Fruit fly (Drosophila melanogaster) whole organism, embryonic: Measurements from ENCODE around the gene TBC1d7.

ENCODE experiments used
- BEAF-32 ChIP-seq: fragments of 200-800 bp; sonication (Bioruptor generic); optimal IDR thresholded peaks from 3 replicates; lab custom pipeline; 2017; ENCODE audit warnings: missing biosample characterization, missing genetic modification characterization, mild to moderate bottlenecking, moderate library complexity, missing genetic modification reagents
- Blimp-1 ChIP-seq: fragments of 200-800 bp; sonication (Bioruptor generic); optimal IDR thresholded peaks from 3 replicates; lab custom pipeline; 2018; ENCODE audit warnings: missing biosample characterization, missing genetic modification characterization, mild to moderate bottlenecking, moderate library complexity, missing genetic modification reagents
- Bteb2 ChIP-seq: fragments of 200-800 bp; sonication (Bioruptor generic); optimal IDR thresholded peaks from 2 replicates; lab custom pipeline; 2016; ENCODE audit warnings: missing biosample characterization, missing genetic modification characterization
- CG1024 ChIP-seq: fragments of 200-800 bp; sonication (Bioruptor generic); IDR thresholded peaks from 2 replicates; pipeline ENCODE4 v1.3.6; 2022; ENCODE audit warnings: missing biosample characterization, missing genetic modification characterization
- CG10267 ChIP-seq: fragments of 200-800 bp; sonication (Bioruptor generic); optimal IDR thresholded peaks from 2 replicates; lab custom pipeline; 2018; ENCODE audit warnings: missing biosample characterization, mild to moderate bottlenecking, missing genetic modification characterization, moderate library complexity
- CG11695 ChIP-seq: fragments of 200-800 bp; sonication (Bioruptor generic); IDR thresholded peaks from 3 replicates; pipeline ENCODE4 v1.3.6; 2022; ENCODE audit warnings: missing biosample characterization, missing genetic modification characterization
- CG12071 ChIP-seq: fragments of 200-800 bp; sonication (Bioruptor generic); optimal IDR thresholded peaks from 3 replicates; lab custom pipeline; 2018; ENCODE audit warnings: missing biosample characterization, mild to moderate bottlenecking, missing genetic modification characterization
- CG13296 ChIP-seq: fragments of 200-800 bp; sonication (Bioruptor generic); optimal IDR thresholded peaks from 3 replicates; lab custom pipeline; 2018; ENCODE audit warnings: missing biosample characterization, mild to moderate bottlenecking, missing genetic modification characterization
- CG13894 ChIP-seq: fragments of 200-800 bp; sonication (Bioruptor generic); optimal IDR thresholded peaks from 3 replicates; lab custom pipeline; 2018; ENCODE audit warnings: missing biosample characterization, mild to moderate bottlenecking, missing genetic modification characterization, moderate library complexity
- CG14965 ChIP-seq: fragments of 200-800 bp; sonication (Bioruptor generic); optimal IDR thresholded peaks from 2 replicates; lab custom pipeline; 2016; ENCODE audit warnings: missing biosample characterization, missing genetic modification characterization, borderline replicate concordance
- CG15269 ChIP-seq: fragments of 200-800 bp; sonication (Bioruptor generic); optimal IDR thresholded peaks from 2 replicates; lab custom pipeline; 2018; ENCODE audit warnings: missing biosample characterization, mild to moderate bottlenecking, missing genetic modification characterization, moderate library complexity
- CG15514 ChIP-seq: fragments of 200-800 bp; sonication (Bioruptor generic); optimal IDR thresholded peaks from 3 replicates; lab custom pipeline; 2017; ENCODE audit warnings: missing biosample characterization, missing genetic modification characterization, mild to moderate bottlenecking, moderate library complexity, missing genetic modification reagents
- CG1603 ChIP-seq: fragments of 200-800 bp; sonication (Bioruptor generic); optimal IDR thresholded peaks from 2 replicates; lab custom pipeline; 2019; ENCODE audit warnings: missing biosample characterization, mild to moderate bottlenecking, missing genetic modification characterization, moderate library complexity
- CG17186 ChIP-seq: fragments of 200-800 bp; sonication (Bioruptor generic); optimal IDR thresholded peaks from 3 replicates; lab custom pipeline; 2017; ENCODE audit warnings: missing biosample characterization, missing genetic modification reagents, missing genetic modification characterization
- CG17359 ChIP-seq: fragments of 200-800 bp; sonication (Bioruptor generic); optimal IDR thresholded peaks from 3 replicates; lab custom pipeline; 2018; ENCODE audit warnings: missing biosample characterization, mild to moderate bottlenecking, missing genetic modification characterization, moderate library complexity
- CG4854 ChIP-seq: fragments of 200-800 bp; sonication (Bioruptor generic); optimal IDR thresholded peaks from 2 replicates; lab custom pipeline; 2016; ENCODE audit warnings: missing biosample characterization, missing genetic modification characterization, inconsistent platforms
- CG6683 ChIP-seq: fragments of 200-800 bp; sonication (Bioruptor generic); optimal IDR thresholded peaks from 2 replicates; lab custom pipeline; 2017; ENCODE audit warnings: missing biosample characterization, mild to moderate bottlenecking, missing genetic modification characterization, missing genetic modification reagents
- CG6854 ChIP-seq: fragments of 200-800 bp; sonication (Bioruptor generic); optimal IDR thresholded peaks from 3 replicates; lab custom pipeline; 2017; ENCODE audit warnings: missing biosample characterization, mild to moderate bottlenecking, missing genetic modification characterization
- CG8359 ChIP-seq: fragments of 200-800 bp; sonication (Bioruptor generic); optimal IDR thresholded peaks from 2 replicates; lab custom pipeline; 2017; ENCODE audit warnings: missing biosample characterization, mild to moderate bottlenecking, missing genetic modification characterization, borderline replicate concordance
- CG8388 ChIP-seq: fragments of 200-800 bp; sonication (Bioruptor generic); optimal IDR thresholded peaks from 2 replicates; lab custom pipeline; 2019; ENCODE audit warnings: missing biosample characterization, mild to moderate bottlenecking, missing genetic modification characterization, moderate library complexity
- CG8944 ChIP-seq: fragments of 200-800 bp; sonication (Bioruptor generic); optimal IDR thresholded peaks from 3 replicates; lab custom pipeline; 2016; ENCODE audit warnings: missing biosample characterization, missing genetic modification characterization
- CTCF ChIP-seq: fragments of 200-800 bp; sonication (Bioruptor generic); optimal IDR thresholded peaks from 2 replicates; lab custom pipeline; 2017; ENCODE audit warnings: missing biosample characterization, mild to moderate bottlenecking, missing genetic modification characterization, moderate library complexity
- Eip74EF ChIP-seq, 2 experiments: fragments of 200-800 bp in 1 of 2; fragments of >200 bp in 1 of 2; sonication (Bioruptor generic) in 1 of 2; optimal IDR thresholded peaks; 2 replicates each; lab custom pipeline; 2017 to 2019; ENCODE audit warnings: missing biosample characterization in 2 of 2, missing genetic modification characterization in 2 of 2, mild to moderate bottlenecking in 1 of 2, moderate library complexity in 1 of 2
- Gsc ChIP-seq: fragments of 200-800 bp; sonication (Bioruptor generic); IDR thresholded peaks from 2 replicates; pipeline ENCODE4 v1.3.6; 2022; ENCODE audit warnings: missing biosample characterization, missing genetic modification characterization
- Hand ChIP-seq: fragments of 200-800 bp; sonication (Bioruptor generic); optimal IDR thresholded peaks from 2 replicates; lab custom pipeline; 2017; ENCODE audit warnings: mild to moderate bottlenecking, missing biosample characterization, missing genetic modification reagents, missing genetic modification characterization
- Hr3 ChIP-seq: fragments of 200-800 bp; sonication (Bioruptor generic); optimal IDR thresholded peaks from 3 replicates; lab custom pipeline; 2016; ENCODE audit warnings: missing biosample characterization, missing genetic modification characterization
- Hr51 ChIP-seq, 2 experiments: fragments of 200-800 bp; sonication (Bioruptor generic); optimal IDR thresholded peaks; 2 replicates in 1 of 2; 3 replicates in 1 of 2; lab custom pipeline; 2016 to 2018; ENCODE audit warnings: missing biosample characterization in 2 of 2, missing genetic modification characterization in 2 of 2, mild to moderate bottlenecking in 1 of 2, moderate library complexity in 1 of 2
- Mad ChIP-seq: fragments of 200-800 bp; sonication (Bioruptor generic); optimal IDR thresholded peaks from 2 replicates; lab custom pipeline; 2016; ENCODE audit warnings: missing biosample characterization, missing genetic modification characterization
- Med ChIP-seq: fragments of 200-800 bp; sonication (Bioruptor generic); peaks from one replicate; lab custom pipeline; 2016; ENCODE audit warnings: missing biosample characterization, missing genetic modification characterization, mild to moderate bottlenecking, inconsistent platforms, moderate library complexity
- NC2α ChIP-seq: fragments of 200-800 bp; sonication (Bioruptor generic); optimal IDR thresholded peaks from 2 replicates; lab custom pipeline; 2016; ENCODE audit warnings: missing biosample characterization, missing genetic modification characterization
- NC2β ChIP-seq: fragments of 200-800 bp; sonication (Bioruptor generic); optimal IDR thresholded peaks from 2 replicates; lab custom pipeline; 2016; ENCODE audit warnings: missing biosample characterization, missing genetic modification characterization
- Ravus ChIP-seq: fragments of 200-800 bp; sonication (Bioruptor generic); IDR thresholded peaks from 2 replicates; pipeline ENCODE4 v1.3.6; 2022; ENCODE audit warnings: missing biosample characterization, missing genetic modification characterization
- Side ChIP-seq: fragments of 200-800 bp; sonication (Bioruptor generic); optimal IDR thresholded peaks from 2 replicates; lab custom pipeline; 2016; ENCODE audit warnings: missing biosample characterization, missing genetic modification characterization
- Sin3A ChIP-seq: fragments of >200 bp; optimal IDR thresholded peaks from 2 replicates; lab custom pipeline; 2018
- TFAM ChIP-seq: fragments of 200-800 bp; sonication (Bioruptor generic); optimal IDR thresholded peaks from 2 replicates; lab custom pipeline; 2017; ENCODE audit warnings: missing biosample characterization, missing genetic modification characterization, inconsistent platforms
- bsh ChIP-seq, 2 experiments: fragments of 200-800 bp; sonication (Bioruptor generic); optimal IDR thresholded peaks; 2 replicates each; lab custom pipeline; 2017 to 2018; ENCODE audit warnings: mild to moderate bottlenecking in 2 of 2, missing biosample characterization in 2 of 2, missing genetic modification characterization in 2 of 2, moderate library complexity in 1 of 2
- chif ChIP-seq, 2 experiments: fragments of 200-800 bp; sonication (Bioruptor generic); optimal IDR thresholded peaks; 3 replicates each; lab custom pipeline; 2016; ENCODE audit warnings: missing biosample characterization in 2 of 2, missing genetic modification characterization in 2 of 2
- dmrt11E ChIP-seq: fragments of 200-800 bp; sonication (Bioruptor generic); optimal IDR thresholded peaks from 3 replicates; lab custom pipeline; 2018; ENCODE audit warnings: missing biosample characterization, mild to moderate bottlenecking, missing genetic modification characterization, moderate library complexity
- eve ChIP-seq, 2 experiments: fragments of >200 bp; optimal IDR thresholded peaks; 2 replicates each; lab custom pipeline; 2017; ENCODE audit warnings: missing biosample characterization in 2 of 2, missing genetic modification characterization in 2 of 2
- fd3F ChIP-seq: fragments of 200-800 bp; sonication (Bioruptor generic); optimal IDR thresholded peaks from 2 replicates; lab custom pipeline; 2018; ENCODE audit warnings: missing biosample characterization, mild to moderate bottlenecking, missing genetic modification characterization, moderate library complexity
- gcm ChIP-seq: fragments of 200-800 bp; sonication (Bioruptor generic); optimal IDR thresholded peaks from 2 replicates; lab custom pipeline; 2019; ENCODE audit warnings: missing biosample characterization, mild to moderate bottlenecking, missing genetic modification characterization, moderate library complexity
- grn ChIP-seq: fragments of 200-800 bp; sonication (Bioruptor generic); optimal IDR thresholded peaks from 3 replicates; lab custom pipeline; 2017; ENCODE audit warnings: missing biosample characterization, missing genetic modification characterization
- lbe ChIP-seq: fragments of 200-800 bp; sonication (Bioruptor generic); optimal IDR thresholded peaks from 2 replicates; lab custom pipeline; 2016; ENCODE audit warnings: missing biosample characterization, mild to moderate bottlenecking, missing genetic modification characterization
- pho ChIP-seq: fragments of 200-800 bp; sonication (Bioruptor generic); optimal IDR thresholded peaks from 2 replicates; lab custom pipeline; 2016; ENCODE audit warnings: missing biosample characterization, missing genetic modification characterization
- pnt ChIP-seq: fragments of 200-800 bp; sonication (Bioruptor generic); optimal IDR thresholded peaks from 3 replicates; lab custom pipeline; 2016; ENCODE audit warnings: missing biosample characterization, missing genetic modification characterization
- run ChIP-seq: fragments of 200-800 bp; sonication (Bioruptor generic); optimal IDR thresholded peaks from 3 replicates; lab custom pipeline; 2018; ENCODE audit warnings: missing biosample characterization, mild to moderate bottlenecking, missing genetic modification characterization
- schlank ChIP-seq: fragments of 200-800 bp; sonication (Bioruptor generic); optimal IDR thresholded peaks from 2 replicates; lab custom pipeline; 2018; ENCODE audit warnings: missing biosample characterization, mild to moderate bottlenecking, missing genetic modification characterization
- scrt ChIP-seq: fragments of 200-800 bp; sonication (Bioruptor generic); optimal IDR thresholded peaks from 2 replicates; lab custom pipeline; 2018; ENCODE audit warnings: missing biosample characterization, mild to moderate bottlenecking, missing genetic modification characterization, moderate library complexity
- twi ChIP-seq: fragments of 200-800 bp; optimal IDR thresholded peaks from 2 replicates; lab custom pipeline; 2019; ENCODE audit warnings: missing biosample characterization, mild to moderate bottlenecking, missing genetic modification characterization, moderate library complexity
- wdn ChIP-seq: fragments of 200-800 bp; sonication (Bioruptor generic); IDR thresholded peaks from 2 replicates; pipeline ENCODE4 v1.3.6; 2022; ENCODE audit warnings: missing biosample characterization, missing genetic modification characterization

Gene TBC1d7

dm6 chr3R:24188619-24189018 lies 27.1 kb downstream of the TBC1d7 start, which contains the start of gene CG5515 (continued):
- TF ChIP-seq Side, result peak; percentile 62
- peak; percentile 59 for TF ChIP-seq CG10267 (tag; lab: Kevin White, UChicago)
- TF ChIP-seq Sin3A (lab: Kevin White, UChicago), result peak; percentile 54
- TF ChIP-seq twi (tag; lab: Kevin White, UChicago), result peak; percentile 41
- peak; percentile 73 to 79 for TF ChIP-seq chif (GFP tag; optimal IDR thresholded peaks at IDR 0.05; lab: Kevin White, UChicago)
- TF ChIP-seq Bteb2, result peak; percentile 84
- TF ChIP-seq CG1603 (tag; lab: Kevin White, UChicago), result peak; percentile 86
- TF ChIP-seq Mad (GFP tag; lab: Kevin White, UChicago), result peak; percentile 81
- TF ChIP-seq CG1024 (GFP tag; lab: Robert Waterston, UW), result peak; percentile 51
- TF ChIP-seq TFAM (GFP tag; lab: Kevin White, UChicago), result no peak
- 0 out of 2 replicates have a peak, but pooled peaks have one; percentile 32 for TF ChIP-seq Gsc (GFP tag; lab: Robert Waterston, UW)
- peak; percentile 45 for TF ChIP-seq CG15514 (GFP tag; lab: Kevin White, UChicago)
- TF ChIP-seq dmrt11E (tag; lab: Kevin White, UChicago), result peak; percentile 82
- TF ChIP-seq CG12071 (GFP tag; lab: Kevin White, UChicago), result no peak
- TF ChIP-seq Blimp-1 (GFP tag; lab: Kevin White, UChicago), result peak; percentile 80
- peak; percentile 4; the same call in 1 of the 2 replicates for TF ChIP-seq Ravus (GFP tag; lab: Robert Waterston, UW)
- peak; percentile 68 for TF ChIP-seq pnt
- peak; percentile 50 for TF ChIP-seq CG17359 (tag; lab: Kevin White, UChicago)
- TF ChIP-seq Hand, result no peak
- peak; percentile 32 for TF ChIP-seq BEAF-32 (GFP tag; lab: Kevin White, UChicago)
- TF ChIP-seq Hr3, result peak; percentile 80
- TF ChIP-seq CG4854 (GFP tag; lab: Kevin White, UChicago), result peak; percentile 52
- TF ChIP-seq NC2α (GFP tag; lab: Kevin White, UChicago), result peak; percentile 49
- TF ChIP-seq CTCF (GFP tag; lab: Kevin White, UChicago), result no peak
- TF ChIP-seq bsh (GFP tag; optimal IDR thresholded peaks at IDR 0.05; lab: Kevin White, UChicago), result peak in 1 of 2 experiments; percentile 68
- no peak for TF ChIP-seq run
- TF ChIP-seq CG8388 (GFP tag; lab: Kevin White, UChicago), result peak; percentile 41
- peak; percentile 25 for TF ChIP-seq CG13296 (GFP tag; lab: Kevin White, UChicago)
- TF ChIP-seq CG15269, result peak; percentile 76
- TF ChIP-seq CG8944, result peak; percentile 69
- no peak for TF ChIP-seq eve (GFP tag; optimal IDR thresholded peaks at IDR 0.05; lab: Kevin White, UChicago)
- peak; percentile 68 for TF ChIP-seq fd3F
- no peak for TF ChIP-seq schlank (tag; lab: Kevin White, UChicago)
- TF ChIP-seq NC2β (GFP tag; lab: Kevin White, UChicago), result peak; percentile 61
- no peak for TF ChIP-seq scrt (GFP tag; lab: Kevin White, UChicago)
- peak; percentile 81 for TF ChIP-seq wdn (GFP tag; lab: Robert Waterston, UW)
- TF ChIP-seq pho, result peak; percentile 89
- TF ChIP-seq CG8359 (GFP tag; lab: Kevin White, UChicago), result no peak
- peak; percentile 97 for TF ChIP-seq Med (GFP tag; lab: Kevin White, UChicago)
- no peak for TF ChIP-seq CG13894 (tag; lab: Kevin White, UChicago)
- TF ChIP-seq CG17186 (GFP tag; lab: Kevin White, UChicago), result no peak
- peak; percentile 75 for TF ChIP-seq lbe
- TF ChIP-seq CG6854 (GFP tag; lab: Kevin White, UChicago), result no peak
- TF ChIP-seq Hr51 (GFP tag; optimal IDR thresholded peaks at IDR 0.05; lab: Kevin White, UChicago), result peak; percentile 80 to 81
- TF ChIP-seq gcm (GFP tag; lab: Kevin White, UChicago), result no peak
- peak; percentile 27 for TF ChIP-seq CG6683 (GFP tag; lab: Kevin White, UChicago)
- no peak for TF ChIP-seq Eip74EF (GFP tag; optimal IDR thresholded peaks at IDR 0.05; lab: Kevin White, UChicago)
- no peak for TF ChIP-seq grn
- peak; percentile 59; the same call in 2 of the 3 replicates for TF ChIP-seq CG11695
- TF ChIP-seq CG14965 (GFP tag; lab: Kevin White, UChicago), result no peak
